Worm (Caenorhabditis elegans) whole organism, L4 larva: Measurements from ENCODE around the gene ppgn-1.

ENCODE experiments used
- F26F4.8 ChIP-seq: fragments of 200-800 bp; sonication (Bioruptor generic); conservative IDR thresholded peaks from 2 replicates; pipeline ENCODE4 v1.3.6; 2022; ENCODE audit warnings: missing genetic modification characterization, missing compliant biosample characterization
- R02D3.7 ChIP-seq: fragments of 150-350 bp; sonication (generic microtip); optimal IDR thresholded peaks from 3 replicates; lab custom pipeline; 2014; ENCODE audit warnings: missing biosample characterization, missing genetic modification characterization
- T26A8.4 ChIP-seq: fragments of 200-800 bp; sonication (Bioruptor generic); IDR thresholded peaks from 2 replicates; pipeline ENCODE4 v1.3.6; 2022; ENCODE audit warnings: missing genetic modification characterization, missing compliant biosample characterization
- Y48G9A.11 ChIP-seq: fragments of 200-800 bp; sonication (Bioruptor generic); IDR thresholded peaks from 2 replicates; pipeline ENCODE4 v1.3.6; 2022; ENCODE audit warnings: missing genetic modification reagents, missing genetic modification characterization, missing compliant biosample characterization
- Y5F2A.4 ChIP-seq: fragments of 200-800 bp; sonication (Bioruptor generic); optimal IDR thresholded peaks from 2 replicates; lab custom pipeline; 2018; ENCODE audit warnings: mild to moderate bottlenecking, missing genetic modification characterization, missing compliant biosample characterization
- arid-1 ChIP-seq: fragments of 200-800 bp; sonication (Bioruptor generic); conservative IDR thresholded peaks from 2 replicates; pipeline ENCODE4 v1.3.6; 2022; ENCODE audit warnings: missing genetic modification reagents, missing genetic modification characterization, missing compliant biosample characterization
- attf-4 ChIP-seq: sonication (generic microtip); optimal IDR thresholded peaks from 3 replicates; lab custom pipeline; 2017; ENCODE audit warnings: missing biosample characterization, missing genetic modification characterization
- ceh-62 ChIP-seq: sonication (generic microtip); optimal IDR thresholded peaks from 2 replicates; lab custom pipeline; 2017; ENCODE audit warnings: missing biosample characterization, missing genetic modification characterization
- ces-1 ChIP-seq: fragments of 150-350 bp; sonication (generic microtip); optimal IDR thresholded peaks from 4 replicates; lab custom pipeline; 2014; ENCODE audit warnings: missing biosample characterization, missing genetic modification reagents, missing genetic modification characterization
- cey-2 ChIP-seq: sonication (generic microtip); optimal IDR thresholded peaks from 3 replicates; lab custom pipeline; 2017; ENCODE audit warnings: missing genetic modification characterization, mild to moderate bottlenecking, missing compliant biosample characterization, antibody characterized with exemption, borderline replicate concordance; ENCODE audit not compliant: insufficient read depth
- ctbp-1 ChIP-seq: fragments of 200-800 bp; sonication (Bioruptor generic); IDR thresholded peaks from 2 replicates; pipeline ENCODE4 v1.3.6; 2022; ENCODE audit warnings: missing genetic modification reagents, missing genetic modification characterization, missing compliant biosample characterization
- daf-19 ChIP-seq: fragments of 200-800 bp; sonication (Bioruptor generic); conservative IDR thresholded peaks from 2 replicates; pipeline ENCODE4 v1.3.6; 2022; ENCODE audit warnings: missing genetic modification characterization, missing compliant biosample characterization
- dmd-6 ChIP-seq: fragments of 200-800 bp; sonication (Bioruptor generic); IDR thresholded peaks from 2 replicates; pipeline ENCODE4 v1.3.6; 2022; ENCODE audit warnings: missing genetic modification reagents, missing genetic modification characterization, missing compliant biosample characterization
- dve-1 ChIP-seq: sonication (generic microtip); optimal IDR thresholded peaks from 2 replicates; lab custom pipeline; 2017; ENCODE audit warnings: antibody characterized with exemption, mild to moderate bottlenecking, missing genetic modification characterization, missing compliant biosample characterization; ENCODE audit not compliant: insufficient read depth
- egl-43 ChIP-seq: fragments of 200-800 bp; sonication (Bioruptor generic); IDR thresholded peaks from 2 replicates; pipeline ENCODE4 v1.3.6; 2022; ENCODE audit warnings: missing genetic modification reagents, missing genetic modification characterization, missing compliant biosample characterization
- fos-1 ChIP-seq: fragments of 150-350 bp; optimal IDR thresholded peaks from 2 replicates; lab custom pipeline; 2014; ENCODE audit warnings: missing biosample characterization, missing genetic modification characterization
- gei-8 ChIP-seq: fragments of 200-800 bp; sonication (Bioruptor generic); optimal IDR thresholded peaks from 2 replicates; lab custom pipeline; 2018; ENCODE audit warnings: mild to moderate bottlenecking, missing genetic modification characterization, missing compliant biosample characterization
- lin-1 ChIP-seq: fragments of 200-800 bp; sonication (Bioruptor generic); IDR thresholded peaks from 2 replicates; pipeline ENCODE4 v1.3.6; 2022; ENCODE audit warnings: missing genetic modification reagents, missing genetic modification characterization, missing compliant biosample characterization
- lin-13 ChIP-seq: fragments of 150-350 bp; optimal IDR thresholded peaks from 2 replicates; lab custom pipeline; 2014; ENCODE audit warnings: missing biosample characterization, missing genetic modification reagents, missing genetic modification characterization
- lin-15B ChIP-seq: fragments of 150-350 bp; sonication (generic microtip); optimal IDR thresholded peaks from 3 replicates; lab custom pipeline; 2014; ENCODE audit warnings: missing biosample characterization, missing genetic modification characterization
- lin-29 ChIP-seq: fragments of 200-800 bp; sonication (Bioruptor generic); IDR thresholded peaks from 2 replicates; pipeline ENCODE4 v1.3.6; 2022; ENCODE audit warnings: missing genetic modification reagents, missing genetic modification characterization, missing compliant biosample characterization
- lin-39 ChIP-seq: fragments of 150-350 bp; optimal IDR thresholded peaks from 2 replicates; lab custom pipeline; 2014; ENCODE audit warnings: missing biosample characterization, missing genetic modification reagents, missing genetic modification characterization
- lir-3 ChIP-seq: sonication (generic microtip); optimal IDR thresholded peaks from 2 replicates; lab custom pipeline; 2016; ENCODE audit warnings: mild to moderate bottlenecking, missing genetic modification characterization, missing compliant biosample characterization
- lsy-2 ChIP-seq, 2 experiments: fragments of 150-350 bp in 1 of 2; sonication (generic microtip) in 1 of 2; optimal IDR thresholded peaks; 2 replicates each; lab custom pipeline; 2014 to 2017; ENCODE audit warnings: missing biosample characterization in 2 of 2, missing genetic modification characterization in 2 of 2
- madf-5 ChIP-seq, 2 experiments: fragments of 200-800 bp; sonication (Bioruptor generic); IDR thresholded peaks; 2 replicates each; pipeline ENCODE4 v1.3.6; 2022; ENCODE audit warnings: missing compliant biosample characterization in 2 of 2, missing genetic modification characterization in 2 of 2
- mdl-1 ChIP-seq, 2 experiments: fragments of 150-350 bp in 1 of 2; sonication (generic microtip) in 1 of 2; optimal IDR thresholded peaks; 2 replicates each; lab custom pipeline; 2014 to 2017; ENCODE audit warnings: missing biosample characterization in 2 of 2, missing genetic modification characterization in 2 of 2
- mep-1 ChIP-seq: fragments of 150-350 bp; sonication (generic microtip); optimal IDR thresholded peaks from 3 replicates; lab custom pipeline; 2014; ENCODE audit warnings: missing biosample characterization, missing genetic modification characterization
- mes-2 ChIP-seq: sonication (generic microtip); optimal IDR thresholded peaks from 2 replicates; lab custom pipeline; 2016; ENCODE audit warnings: missing genotype, mild to moderate bottlenecking, missing genetic modification characterization, missing compliant biosample characterization; ENCODE audit not compliant: poor library complexity, severe bottlenecking
- mxl-2 ChIP-seq: fragments of 200-800 bp; sonication (Bioruptor generic); conservative IDR thresholded peaks from 2 replicates; pipeline ENCODE4 v1.3.6; 2022; ENCODE audit warnings: missing genetic modification reagents, missing genetic modification characterization, missing compliant biosample characterization
- mxl-3 ChIP-seq: fragments of 200-800 bp; sonication (Bioruptor generic); optimal IDR thresholded peaks from 2 replicates; lab custom pipeline; 2018; ENCODE audit warnings: mild to moderate bottlenecking, missing genetic modification characterization, missing compliant biosample characterization
- nhr-10 ChIP-seq: fragments of 150-350 bp; optimal IDR thresholded peaks from 2 replicates; lab custom pipeline; 2014; ENCODE audit warnings: missing biosample characterization, missing genetic modification characterization
- nhr-25 ChIP-seq: sonication (generic microtip); optimal IDR thresholded peaks from 2 replicates; lab custom pipeline; 2017; ENCODE audit warnings: missing genetic modification characterization, mild to moderate bottlenecking, missing compliant biosample characterization, antibody characterized with exemption, moderate library complexity, borderline replicate concordance; ENCODE audit not compliant: insufficient read depth
- nhr-28 ChIP-seq: fragments of 150-350 bp; optimal IDR thresholded peaks from 2 replicates; lab custom pipeline; 2014; ENCODE audit warnings: missing biosample characterization, missing genetic modification characterization
- nhr-48 ChIP-seq: sonication (generic microtip); optimal IDR thresholded peaks from 2 replicates; lab custom pipeline; 2016; ENCODE audit warnings: mild to moderate bottlenecking, missing genetic modification characterization, missing compliant biosample characterization
- php-3 ChIP-seq: fragments of 200-800 bp; sonication (Bioruptor generic); IDR thresholded peaks from 2 replicates; pipeline ENCODE4 v1.3.6; 2022; ENCODE audit warnings: missing genetic modification reagents, missing genetic modification characterization, missing compliant biosample characterization
- rbr-2 ChIP-seq: sonication (generic microtip); optimal IDR thresholded peaks from 2 replicates; lab custom pipeline; 2016; ENCODE audit warnings: missing genotype, missing genetic modification characterization, missing compliant biosample characterization
- saeg-2 ChIP-seq: fragments of 200-800 bp; sonication (Bioruptor generic); IDR thresholded peaks from 2 replicates; pipeline ENCODE4 v1.3.6; 2022; ENCODE audit warnings: missing genetic modification reagents, missing genetic modification characterization, missing compliant biosample characterization
- skn-1 ChIP-seq: fragments of 150-350 bp; optimal IDR thresholded peaks from 2 replicates; lab custom pipeline; 2014; ENCODE audit warnings: missing biosample characterization, missing genetic modification characterization
- snpc-1.2 ChIP-seq: fragments of 200-800 bp; sonication (Bioruptor generic); IDR thresholded peaks from 2 replicates; pipeline ENCODE4 v1.3.6; 2022; ENCODE audit warnings: missing genetic modification reagents, missing genetic modification characterization, missing compliant biosample characterization
- snpc-4 ChIP-seq: fragments of 150-350 bp; optimal IDR thresholded peaks from 2 replicates; lab custom pipeline; 2014; ENCODE audit warnings: missing biosample characterization, missing genetic modification characterization
- spr-1 ChIP-seq: sonication (generic microtip); optimal IDR thresholded peaks from 2 replicates; lab custom pipeline; 2016; ENCODE audit warnings: mild to moderate bottlenecking, missing genetic modification characterization, missing compliant biosample characterization
- unc-130 ChIP-seq: sonication (generic microtip); optimal IDR thresholded peaks from 2 replicates; lab custom pipeline; 2016; ENCODE audit warnings: missing genetic modification reagents, missing genetic modification characterization, missing compliant biosample characterization
- unc-39 ChIP-seq: sonication (generic microtip); optimal IDR thresholded peaks from 2 replicates; lab custom pipeline; 2017; ENCODE audit warnings: missing biosample characterization, missing genetic modification characterization
- vab-7 ChIP-seq: fragments of 200-800 bp; sonication (Bioruptor generic); IDR thresholded peaks from 2 replicates; pipeline ENCODE4 v1.3.6; 2022; ENCODE audit warnings: missing genetic modification reagents, missing genetic modification characterization, missing compliant biosample characterization
- zag-1 ChIP-seq: fragments of 150-350 bp; optimal IDR thresholded peaks from 2 replicates; lab custom pipeline; 2014; ENCODE audit warnings: missing biosample characterization, missing genetic modification characterization
- zfp-3 ChIP-seq: fragments of 200-800 bp; sonication (Bioruptor generic); conservative IDR thresholded peaks from 2 replicates; pipeline ENCODE4 v1.3.6; 2022; ENCODE audit warnings: missing genetic modification reagents, missing genetic modification characterization, missing compliant biosample characterization

ppgn-1 gene

ce11 chrIV:2388949-2389495 lies 40.3 kb upstream of the ppgn-1 start, which contains the start of gene trap-3 (continued):
- TF ChIP-seq lin-39 (no peak), unc-130 (GFP tag; lab: Kevin White, UChicago) (peak; percentile 90), lsy-2 (tag; optimal IDR thresholded peaks at IDR 0.05; lab: Kevin White, UChicago) (peak; percentile 91 to 97), Y5F2A.4 (GFP tag; lab: Kevin White, UChicago) (peak; percentile 72), T26A8.4 (GFP tag; lab: Robert Waterston, UW) (peak; percentile 97), lin-29 (GFP tag; lab: Robert Waterston, UW) (peak; percentile 90), nhr-25 (tag; lab: Kevin White, UChicago) (peak; percentile 96), nhr-28 (tag; lab: Kevin White, UChicago) (peak; percentile 92), lir-3 (tag; lab: Kevin White, UChicago) (peak; percentile 57), spr-1 (tag; lab: Kevin White, UChicago) (peak; percentile 95), Y48G9A.11 (GFP tag; lab: Robert Waterston, UW) (peak; percentile 87), snpc-1.2 (peak; percentile 73), zfp-3 (GFP tag; lab: Robert Waterston, UW) (peak; percentile 95), saeg-2 (GFP tag; lab: Robert Waterston, UW) (peak; percentile 86), rbr-2 (tag; lab: Kevin White, UChicago) (peak; percentile 98), lin-15B (tag; lab: Kevin White, UChicago) (peak; percentile 57), vab-7 (GFP tag; lab: Robert Waterston, UW) (peak; percentile 75), mdl-1 (tag; optimal IDR thresholded peaks at IDR 0.05; lab: Kevin White, UChicago) (peak in 1 of 2 experiments; percentile 85), mes-2 (tag; lab: Kevin White, UChicago) (peak; percentile 91), dve-1 (tag; lab: Kevin White, UChicago) (peak; percentile 98), snpc-4 (peak; percentile 11), ceh-62 (tag; lab: Kevin White, UChicago) (no peak), ctbp-1 (GFP tag; lab: Robert Waterston, UW) (peak; percentile 94), nhr-48 (tag; lab: Kevin White, UChicago) (peak; percentile 93), madf-5 (GFP tag; IDR thresholded peaks at IDR 0.05; lab: Robert Waterston, UW) (0 out of 4 replicates have a peak, but pooled peaks of 1 of the 2 experiments have one; percentile 28), lin-13 (peak; percentile 98), unc-39 (tag; lab: Kevin White, UChicago) (no peak), mxl-3 (peak; percentile 98), F26F4.8 (GFP tag; lab: Robert Waterston, UW) (no peak), skn-1 (no peak), ces-1 (GFP tag; lab: Kevin White, UChicago) (no peak), daf-19 (GFP tag; lab: Robert Waterston, UW) (0 out of 2 replicates have a peak, but pooled peaks have one; percentile 53), dmd-6 (GFP tag; lab: Robert Waterston, UW) (peak; percentile 97), php-3 (GFP tag; lab: Robert Waterston, UW) (peak; percentile 85), mxl-2 (GFP tag; lab: Robert Waterston, UW) (peak; percentile 79), R02D3.7 (tag; lab: Kevin White, UChicago) (no peak), arid-1 (GFP tag; lab: Robert Waterston, UW) (peak; percentile 94)

- TF ChIP-seq lin-13 = no peak
- TF ChIP-seq gei-8 (GFP tag; lab: Kevin White, UChicago) = no peak
- TF ChIP-seq lin-1 = no peak
- no peak for TF ChIP-seq arid-1 (GFP tag; lab: Robert Waterston, UW)
- no peak for TF ChIP-seq rbr-2 (tag; lab: Kevin White, UChicago)
- TF ChIP-seq madf-5 (GFP tag; IDR thresholded peaks at IDR 0.05; lab: Robert Waterston, UW) = no peak
- TF ChIP-seq nhr-10 (tag; lab: Kevin White, UChicago) = no peak
- TF ChIP-seq cey-2 (tag; lab: Kevin White, UChicago) = no peak
- no peak for TF ChIP-seq skn-1
- TF ChIP-seq ces-1 (GFP tag; lab: Kevin White, UChicago) = no peak
- peak; percentile 68 for TF ChIP-seq mep-1 (tag; lab: Kevin White, UChicago)
- no peak for TF ChIP-seq fos-1 (tag; lab: Kevin White, UChicago)
- no peak for TF ChIP-seq Y5F2A.4 (GFP tag; lab: Kevin White, UChicago)
- peak; percentile 24 for TF ChIP-seq spr-1 (tag; lab: Kevin White, UChicago)
- 0 out of 2 replicates have a peak, but pooled peaks have one; percentile 21 for TF ChIP-seq egl-43
- TF ChIP-seq zag-1 (tag; lab: Kevin White, UChicago) = no peak
- TF ChIP-seq attf-4 (tag; lab: Kevin White, UChicago) = no peak
- no peak for TF ChIP-seq snpc-4
These were observed 39.4 kb upstream of the ppgn-1 start, which contains the start of gene sec-61.B for ce11 chrIV:2387970-2388705. Gene sec-61.B, minus strand, starts transcription at chrIV:2388675.
